Worm (Caenorhabditis elegans) whole organism, L4/young adult: ENCODE results near the gene mcm-6.

ENCODE experiments used
- dao-5 ChIP-seq: sonication (generic microtip); optimal IDR thresholded peaks from 2 replicates; lab custom pipeline; 2016; ENCODE audit warnings: missing genotype, missing genetic modification characterization, moderate library complexity, missing compliant biosample characterization
- him-1 ChIP-seq: sonication (generic microtip); optimal IDR thresholded peaks from 2 replicates; lab custom pipeline; 2016; ENCODE audit warnings: missing genotype, missing genetic modification reagents, missing genetic modification characterization, missing compliant biosample characterization

- TF ChIP-seq him-1 (tag; lab: Kevin White, UChicago) (no peak), dao-5 (tag; lab: Kevin White, UChicago) (no peak)
Observed at ce11 chrIII:9772394-9772793, 21.8 kb upstream of the mcm-6 start.
